Worm (Caenorhabditis elegans) whole organism, L1 larva: ENCODE results near the gene dhrs-4.

Source experiments
- aha-1 ChIP-seq: fragments of 150-350 bp; optimal IDR thresholded peaks from 2 replicates; lab custom pipeline; 2014; ENCODE audit warnings: missing biosample characterization, missing genetic modification characterization
- ceh-63 ChIP-seq: fragments of 200-800 bp; sonication (Bioruptor generic); optimal IDR thresholded peaks from 2 replicates; lab custom pipeline; 2018; ENCODE audit warnings: mild to moderate bottlenecking, missing genetic modification characterization, missing compliant biosample characterization
- ceh-8 ChIP-seq: fragments of 200-800 bp; sonication (Bioruptor generic); optimal IDR thresholded peaks from 2 replicates; lab custom pipeline; 2018; ENCODE audit warnings: mild to moderate bottlenecking, missing genetic modification characterization, moderate library complexity, missing compliant biosample characterization
- ceh-82 ChIP-seq, 3 experiments: fragments of 150-350 bp in 1 of 3; sonication (generic microtip) in 2 of 3; optimal IDR thresholded peaks; 2 replicates each; lab custom pipeline; 2014 to 2017; ENCODE audit warnings: missing biosample characterization in 3 of 3, missing genetic modification characterization in 3 of 3
- ceh-90 ChIP-seq: sonication (generic microtip); optimal IDR thresholded peaks from 2 replicates; lab custom pipeline; 2016; ENCODE audit warnings: missing genetic modification characterization, missing compliant biosample characterization
- dpl-1 ChIP-seq, 3 experiments: fragments of 150-350 bp in 2 of 3; sonication (generic microtip) in 1 of 3; optimal IDR thresholded peaks; 2 replicates each; lab custom pipeline; 2014 to 2017; ENCODE audit warnings: missing biosample characterization in 3 of 3, missing genetic modification characterization in 3 of 3, missing genetic modification reagents in 3 of 3
- dsc-1 ChIP-seq: sonication (generic microtip); optimal IDR thresholded peaks from 2 replicates; lab custom pipeline; 2016; ENCODE audit warnings: mild to moderate bottlenecking, missing genetic modification characterization, missing compliant biosample characterization
- efl-1 ChIP-seq, 4 experiments: fragments of 150-350 bp; optimal IDR thresholded peaks in 3 of 4; peaks in 1 of 4; 1 replicate in 1 of 4; 2 replicates in 3 of 4; lab custom pipeline; 2014; ENCODE audit warnings: missing biosample characterization in 2 of 4, missing genetic modification characterization in 2 of 4, missing genetic modification reagents in 2 of 4
- egl-13 ChIP-seq: sonication (generic microtip); optimal IDR thresholded peaks from 2 replicates; lab custom pipeline; 2016; ENCODE audit warnings: missing genotype, missing genetic modification reagents, missing genetic modification characterization, missing compliant biosample characterization
- ets-5 ChIP-seq: fragments of 200-800 bp; sonication (Bioruptor generic); IDR thresholded peaks from 2 replicates; pipeline ENCODE4 v1.3.6; 2022; ENCODE audit warnings: missing genetic modification characterization, missing compliant biosample characterization
- fkh-10 ChIP-seq: sonication (generic microtip); optimal IDR thresholded peaks from 2 replicates; lab custom pipeline; 2017; ENCODE audit warnings: missing biosample characterization, missing genetic modification reagents, missing genetic modification characterization
- fos-1 ChIP-seq: fragments of 150-350 bp; optimal IDR thresholded peaks from 2 replicates; lab custom pipeline; 2014; ENCODE audit warnings: missing biosample characterization, missing genetic modification characterization
- hlh-17 ChIP-seq: fragments of 200-800 bp; sonication (Bioruptor generic); optimal IDR thresholded peaks from 2 replicates; lab custom pipeline; 2018; ENCODE audit warnings: missing genetic modification characterization, mild to moderate bottlenecking, missing compliant biosample characterization, moderate library complexity, borderline replicate concordance
- hlh-4 ChIP-seq: sonication (generic microtip); optimal IDR thresholded peaks from 2 replicates; lab custom pipeline; 2016; ENCODE audit warnings: mild to moderate bottlenecking, missing genetic modification characterization, missing compliant biosample characterization
- irx-1 ChIP-seq: sonication (generic microtip); optimal IDR thresholded peaks from 2 replicates; lab custom pipeline; 2016; ENCODE audit warnings: missing genetic modification characterization, missing compliant biosample characterization
- lin-14 ChIP-seq: fragments of 200-800 bp; sonication (Bioruptor generic); optimal IDR thresholded peaks from 2 replicates; lab custom pipeline; 2018; ENCODE audit warnings: mild to moderate bottlenecking, missing genetic modification characterization, moderate library complexity, missing compliant biosample characterization
- lin-39 ChIP-seq: fragments of 150-350 bp; optimal IDR thresholded peaks from 2 replicates; lab custom pipeline; 2014; ENCODE audit warnings: missing biosample characterization, missing genetic modification reagents, missing genetic modification characterization
- lir-3 ChIP-seq: sonication (generic microtip); optimal IDR thresholded peaks from 2 replicates; lab custom pipeline; 2016; ENCODE audit warnings: mild to moderate bottlenecking, missing genetic modification characterization, moderate library complexity, missing compliant biosample characterization; ENCODE audit not compliant: poor library complexity
- lsy-2 ChIP-seq, 2 experiments: fragments of 150-350 bp; optimal IDR thresholded peaks; 2 replicates each; lab custom pipeline; 2014; ENCODE audit warnings: missing biosample characterization in 2 of 2, missing genetic modification characterization in 2 of 2
- mdl-1 ChIP-seq, 2 experiments: fragments of 150-350 bp; optimal IDR thresholded peaks; 2 replicates each; lab custom pipeline; 2014 to 2017; ENCODE audit warnings: missing biosample characterization in 2 of 2, missing genetic modification characterization in 2 of 2, inconsistent platforms in 1 of 2
- nhr-11 ChIP-seq: fragments of 150-350 bp; optimal IDR thresholded peaks from 2 replicates; lab custom pipeline; 2014; ENCODE audit warnings: missing biosample characterization, missing genetic modification characterization
- nhr-71 ChIP-seq: sonication (generic microtip); optimal IDR thresholded peaks from 2 replicates; lab custom pipeline; 2016; ENCODE audit warnings: mild to moderate bottlenecking, missing genetic modification characterization, moderate library complexity, missing compliant biosample characterization
- pag-3 ChIP-seq: sonication (generic microtip); optimal IDR thresholded peaks from 2 replicates; lab custom pipeline; 2017; ENCODE audit warnings: missing genetic modification characterization, mild to moderate bottlenecking, missing compliant biosample characterization, antibody characterized with exemption, borderline replicate concordance; ENCODE audit not compliant: insufficient read depth
- pax-3 ChIP-seq: fragments of 200-800 bp; sonication (Bioruptor generic); optimal IDR thresholded peaks from 2 replicates; lab custom pipeline; 2018; ENCODE audit warnings: mild to moderate bottlenecking, missing genetic modification characterization, moderate library complexity, missing compliant biosample characterization
- rnt-1 ChIP-seq: sonication (generic microtip); optimal IDR thresholded peaks from 2 replicates; lab custom pipeline; 2016; ENCODE audit warnings: mild to moderate bottlenecking, missing genetic modification characterization, moderate library complexity, missing compliant biosample characterization
- snu-23 ChIP-seq: sonication (generic microtip); optimal IDR thresholded peaks from 2 replicates; lab custom pipeline; 2016; ENCODE audit warnings: missing genetic modification characterization, missing compliant biosample characterization
- sup-37 ChIP-seq: fragments of 200-800 bp; sonication (Bioruptor generic); optimal IDR thresholded peaks from 2 replicates; lab custom pipeline; 2018; ENCODE audit warnings: mild to moderate bottlenecking, missing genetic modification characterization, missing compliant biosample characterization
- ztf-11 ChIP-seq, 2 experiments: sonication (generic microtip); optimal IDR thresholded peaks; 2 replicates each; lab custom pipeline; 2016 to 2017; ENCODE audit warnings: missing genetic modification characterization in 2 of 2, missing biosample characterization in 1 of 2, missing compliant biosample characterization in 1 of 2

dhrs-4 gene

DNA sequence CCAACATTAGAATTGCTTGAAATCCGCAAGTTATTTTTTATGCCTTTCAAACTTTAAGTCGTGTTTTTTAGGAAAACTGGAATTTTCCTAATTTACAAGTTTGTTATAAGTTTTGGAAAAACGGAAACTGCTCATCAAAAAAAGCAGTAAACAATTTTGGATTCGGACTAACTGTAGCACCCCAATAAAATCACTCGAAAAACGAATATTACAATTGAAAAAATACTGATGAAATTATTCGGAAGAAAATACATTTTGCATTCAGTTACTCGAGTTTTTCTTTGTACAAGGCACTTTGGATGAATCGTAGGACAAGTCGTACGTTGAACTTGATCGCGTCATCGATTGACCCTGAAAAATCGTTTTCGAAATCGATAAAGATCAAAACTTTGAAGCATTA, 40.0 kb upstream of the dhrs-4 start:
- TF ChIP-seq lir-3 (tag; lab: Kevin White, UChicago) (no peak), efl-1 (optimal IDR thresholded peaks at IDR 0.05; lab: Kevin White, UChicago) (no peak), efl-1 (GFP tag; optimal IDR thresholded peaks at IDR 0.05 in 1 of 2; lab: Kevin White, UChicago) (peak in 1 of 2 experiments; percentile 63)

DNA sequence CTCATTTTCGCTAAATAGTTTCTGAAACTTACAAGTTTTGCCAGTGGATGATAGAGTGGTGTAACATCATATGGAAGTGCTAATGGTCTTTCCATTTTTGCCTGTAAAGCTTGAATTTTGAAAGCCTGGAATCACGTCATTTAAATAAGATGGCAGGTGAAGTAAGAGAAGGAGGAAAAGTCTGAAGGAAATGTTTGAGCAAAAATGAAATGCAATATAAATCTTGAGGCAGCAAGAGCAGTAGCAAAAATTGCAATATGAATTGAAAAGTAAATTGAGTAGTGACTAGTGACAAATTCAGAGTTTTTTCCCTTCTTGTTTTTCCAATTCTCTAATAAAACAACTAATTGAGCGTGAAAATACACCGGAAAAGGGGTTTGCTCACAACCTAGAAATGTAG, 36.5 kb upstream of the dhrs-4 start, which contains the start of gene glb-24:
Gene glb-24, minus strand, starts transcription at position 101 of the 400 bp plus-strand sequence.
- TF ChIP-seq fkh-10 (GFP tag; lab: Kevin White, UChicago) (no peak), dpl-1 (GFP tag; optimal IDR thresholded peaks at IDR 0.05; lab: Kevin White, UChicago) (no peak), efl-1 (optimal IDR thresholded peaks at IDR 0.05; lab: Kevin White, UChicago) (no peak), efl-1 (GFP tag; optimal IDR thresholded peaks at IDR 0.05 in 1 of 2; lab: Kevin White, UChicago) (no peak), lsy-2 (tag; optimal IDR thresholded peaks at IDR 0.05; lab: Kevin White, UChicago) (no peak)

DNA sequence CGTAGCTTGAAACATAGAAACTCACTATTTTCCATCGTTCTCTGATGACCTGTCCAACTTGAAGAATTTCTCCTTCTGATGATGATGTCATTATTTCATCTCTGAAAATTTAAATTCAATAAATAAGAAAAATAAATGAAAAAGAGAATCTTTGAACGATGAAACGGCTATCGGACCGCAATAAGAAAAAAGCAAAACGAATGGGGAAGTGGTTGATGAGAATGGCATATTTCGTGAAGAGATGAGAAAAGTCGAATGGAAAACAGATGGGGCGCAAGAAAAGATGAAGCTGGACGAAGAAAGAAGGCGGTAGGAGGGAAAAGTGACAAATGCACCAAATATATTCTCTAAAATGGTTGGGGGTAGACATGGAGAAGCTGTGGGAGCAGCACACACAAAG, 26.6 kb upstream of the dhrs-4 start, which contains the start of gene ttbk-7:
Gene ttbk-7, minus strand, starts transcription at position 101 of the 400 bp plus-strand sequence.
- TF ChIP-seq nhr-11 (tag; lab: Kevin White, UChicago) (no peak), dsc-1 (peak; percentile 57), lin-39 (tag; lab: Kevin White, UChicago) (no peak)

DNA sequence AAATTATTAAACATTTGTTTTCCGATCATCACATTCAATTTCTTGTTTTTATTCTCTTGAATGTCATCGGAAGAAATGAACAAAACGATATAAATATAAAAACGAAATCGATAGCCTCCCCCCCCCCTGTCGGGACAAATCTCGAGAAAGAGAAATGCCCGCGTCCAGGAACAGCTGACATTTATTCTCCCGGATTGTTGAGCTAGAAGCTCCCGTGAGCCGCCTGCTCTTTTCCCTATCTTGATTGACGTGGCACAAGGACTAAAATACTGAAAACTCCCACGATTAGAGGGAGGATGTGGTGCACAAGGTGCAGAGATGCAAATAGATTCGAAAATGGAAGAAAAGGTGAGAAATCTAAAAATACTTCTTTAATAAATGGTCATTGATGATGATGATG, 25.6 kb upstream of the dhrs-4 start:
- TF ChIP-seq dsc-1 = peak; percentile 20
- peak; percentile 9 for TF ChIP-seq lin-14 (GFP tag; lab: Kevin White, UChicago)
- TF ChIP-seq nhr-71 = peak; percentile 24
- TF ChIP-seq rnt-1 (tag; lab: Kevin White, UChicago) = peak; percentile 55
- no peak for TF ChIP-seq mdl-1 (tag; optimal IDR thresholded peaks at IDR 0.05; lab: Kevin White, UChicago)

DNA sequence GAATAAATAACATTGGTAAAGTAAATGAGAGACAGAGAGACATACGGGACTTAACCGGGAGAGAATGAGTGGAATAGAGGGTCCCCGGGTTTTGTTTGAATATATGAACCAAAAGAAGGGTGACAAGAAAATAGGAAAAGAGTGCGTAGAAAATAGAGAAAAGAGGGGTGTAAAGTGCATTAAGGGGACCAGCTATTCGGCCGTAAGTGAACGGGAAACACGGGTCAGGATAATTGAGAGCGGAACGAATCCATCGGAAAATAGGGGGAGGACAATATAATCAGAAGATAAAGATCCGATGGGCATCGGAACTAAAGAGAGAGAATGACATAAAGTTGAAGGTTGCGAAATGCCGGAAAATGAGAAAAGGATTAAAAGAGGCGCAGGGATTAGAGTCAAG, 25.1 kb upstream of the dhrs-4 start:
- TF ChIP-seq snu-23 (no peak), fos-1 (tag; lab: Kevin White, UChicago) (no peak), ets-5 (GFP tag; lab: Robert Waterston, UW) (no peak), aha-1 (tag; lab: Kevin White, UChicago) (no peak), hlh-17 (GFP tag; lab: Kevin White, UChicago) (no peak), hlh-4 (tag; lab: Kevin White, UChicago) (no peak), irx-1 (tag; lab: Kevin White, UChicago) (no peak), lin-39 (tag; lab: Kevin White, UChicago) (no peak)

DNA sequence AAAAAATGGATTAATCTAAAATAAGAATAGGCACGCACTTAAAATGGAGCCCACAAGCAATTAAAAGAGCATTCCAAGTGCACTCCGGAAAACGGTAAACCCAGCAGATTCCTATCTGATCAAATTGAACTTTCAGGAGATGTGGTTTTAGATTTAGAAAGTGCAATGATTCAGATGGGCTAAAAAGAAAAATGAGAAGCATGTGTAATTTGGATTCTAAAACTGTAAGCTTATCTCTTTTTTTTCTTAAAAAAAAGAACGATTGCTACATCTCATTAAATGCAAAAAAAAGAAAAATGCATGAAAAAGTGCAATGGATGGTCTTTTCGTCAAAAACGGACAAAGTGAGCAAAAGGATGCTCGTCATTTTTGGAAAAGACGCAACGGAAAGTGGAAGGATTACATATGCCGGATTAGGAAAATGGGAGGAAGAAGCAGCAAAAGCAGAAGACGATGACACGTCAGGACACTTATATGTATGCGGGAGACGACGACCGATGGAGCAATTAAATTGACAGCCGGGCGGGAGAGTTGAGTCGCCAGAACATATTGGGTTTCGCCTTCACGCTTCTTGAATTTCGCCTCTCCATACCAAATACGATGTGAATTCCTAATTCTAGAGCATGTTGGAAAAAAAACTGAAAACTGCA, 23.7 kb upstream of the dhrs-4 start:
- TF ChIP-seq lin-14 (GFP tag; lab: Kevin White, UChicago) = peak; percentile 41
- TF ChIP-seq efl-1 (optimal IDR thresholded peaks at IDR 0.05; lab: Kevin White, UChicago) = no peak
- peak in 1 of 2 experiments; percentile 60 for TF ChIP-seq efl-1 (GFP tag; optimal IDR thresholded peaks at IDR 0.05 in 1 of 2; lab: Kevin White, UChicago)
- peak; percentile 13 for TF ChIP-seq ceh-63 (GFP tag; lab: Kevin White, UChicago)
- TF ChIP-seq pax-3 (tag; lab: Kevin White, UChicago) = peak; percentile 32
- no peak for TF ChIP-seq sup-37 (GFP tag; lab: Kevin White, UChicago)
- TF ChIP-seq ceh-82 (tag; optimal IDR thresholded peaks at IDR 0.05; lab: Kevin White, UChicago) = peak in 1 of 3 experiments; percentile 12
- peak; percentile 33 for TF ChIP-seq dsc-1
- TF ChIP-seq egl-13 (tag; lab: Kevin White, UChicago) = peak; percentile 8
- TF ChIP-seq pag-3 (tag; lab: Kevin White, UChicago) = no peak
- TF ChIP-seq ceh-90 (tag; lab: Kevin White, UChicago) = no peak
- TF ChIP-seq ceh-8 (GFP tag; lab: Kevin White, UChicago) = no peak
- TF ChIP-seq ztf-11 (tag; optimal IDR thresholded peaks at IDR 0.05; lab: Kevin White, UChicago) = no peak
